Fruit fly (Drosophila melanogaster): ENCODE data around the gene slp2.

Gene slp2

dm6 chr2L:3805274-3806196 is 31.1 kb upstream of the slp2 start (continued):
- TF ChIP-seq CG3847 (GFP tag; IDR thresholded peaks at IDR 0.05) (no peak), CG7271 (tag; optimal IDR thresholded peaks at IDR 0.05) (no peak), NFAT (GFP tag; IDR thresholded peaks at IDR 0.05) (0 out of 2 replicates have a peak, but pooled peaks have one; percentile 27), yki (optimal IDR thresholded peaks at IDR 0.05) (no peak), Lim3 (GFP tag; IDR thresholded peaks at IDR 0.05) (no peak), Elba2 (GFP tag; optimal IDR thresholded peaks at IDR 0.05) (no peak), bowl (GFP tag; IDR thresholded peaks at IDR 0.05) (peak; percentile 70; the same call in 1 of the 2 replicates), tup (GFP tag; optimal IDR thresholded peaks at IDR 0.05) (no peak), CG6683 (GFP tag; optimal IDR thresholded peaks at IDR 0.05) (no peak), CG12219 (GFP tag; optimal IDR thresholded peaks at IDR 0.05) (no peak), Neu2 (GFP tag; optimal IDR thresholded peaks at IDR 0.05; ENCODE audit: borderline replicate concordance) (no peak), CG12744 (GFP tag; optimal IDR thresholded peaks at IDR 0.05) (no peak), Chrac-16 (GFP tag; optimal IDR thresholded peaks at IDR 0.05) (no peak), nerfin-1 (tag; optimal IDR thresholded peaks at IDR 0.05) (peak; percentile 3), CrebB (tag; optimal IDR thresholded peaks at IDR 0.05) (no peak), CG15601 (tag; optimal IDR thresholded peaks at IDR 0.05) (no peak), B-H1 (GFP tag; IDR thresholded peaks at IDR 0.05) (peak; percentile 21; the same call in 1 of the 3 replicates), Mad (GFP tag; optimal IDR thresholded peaks at IDR 0.05) (no peak), cg (GFP tag; optimal IDR thresholded peaks at IDR 0.05) (no peak), Blimp-1 (GFP tag; optimal IDR thresholded peaks at IDR 0.05) (peak; percentile 59), CG18764 (GFP tag; optimal IDR thresholded peaks at IDR 0.05) (no peak), CG1529 (GFP tag; optimal IDR thresholded peaks at IDR 0.05) (no peak), Ada2b (GFP tag; IDR thresholded peaks at IDR 0.05) (no peak; the same call in 1 of the 2 replicates), Hr39 (optimal IDR thresholded peaks at IDR 0.05) (no peak), CG8388 (GFP tag; optimal IDR thresholded peaks at IDR 0.05) (peak; percentile 53), pb (GFP tag; optimal IDR thresholded peaks at IDR 0.05) (no peak), CG11695 (GFP tag; IDR thresholded peaks at IDR 0.05) (0 out of 3 replicates have a peak, but pooled peaks have one; percentile 17), CG1603 (tag; optimal IDR thresholded peaks at IDR 0.05) (no peak), ci (GFP tag; IDR thresholded peaks at IDR 0.05) (peak; percentile 76), pnt (GFP tag; optimal IDR thresholded peaks at IDR 0.05) (no peak), sisA (GFP tag; IDR thresholded peaks at IDR 0.05) (peak; percentile 24; the same call in 1 of the 2 replicates), CG7372 (GFP tag; IDR thresholded peaks at IDR 0.05) (no peak), grau (tag; optimal IDR thresholded peaks at IDR 0.05) (peak; percentile 29), tx (GFP tag; optimal IDR thresholded peaks at IDR 0.05) (no peak), jing (GFP tag; optimal IDR thresholded peaks at IDR 0.05) (no peak), btn (GFP tag; optimal IDR thresholded peaks at IDR 0.05) (no peak), dati (GFP tag; IDR thresholded peaks at IDR 0.05) (no peak), CG11696 (GFP tag; IDR thresholded peaks at IDR 0.05) (no peak), ase (GFP tag; IDR thresholded peaks at IDR 0.05) (0 out of 3 replicates have a peak, but pooled peaks have one; percentile 41), zen2 (GFP tag; IDR thresholded peaks at IDR 0.05; ENCODE audit: partially characterized antibody) (no peak), CG15696 (tag; optimal IDR thresholded peaks at IDR 0.05) (no peak), az2 (GFP tag; optimal IDR thresholded peaks at IDR 0.05) (peak; percentile 53), CG15073 (GFP tag; optimal IDR thresholded peaks at IDR 0.05) (no peak), HLH54F (GFP tag; optimal IDR thresholded peaks at IDR 0.05) (no peak), caup (GFP tag; optimal IDR thresholded peaks at IDR 0.05; ENCODE audit: severe bottlenecking) (no peak), Sry-δ (GFP tag; optimal IDR thresholded peaks at IDR 0.05) (no peak), CG12236 (GFP tag; optimal IDR thresholded peaks at IDR 0.05) (no peak), CG7987 (GFP tag; optimal IDR thresholded peaks at IDR 0.05) (no peak), ab (GFP tag; optimal IDR thresholded peaks at IDR 0.05) (no peak), otp (GFP tag; IDR thresholded peaks at IDR 0.05) (peak; percentile 53; the same call in 1 of the 3 replicates)
